Fruit fly (Drosophila melanogaster) whole organism: ENCODE measurements around the gene how.

Experiments used
- CG8478 ChIP-seq: fragments of >200 bp; optimal IDR thresholded peaks from 2 replicates; lab custom pipeline; 2018; ENCODE audit warnings: inconsistent platforms
- Dll ChIP-seq: fragments of >200 bp; optimal IDR thresholded peaks from 2 replicates; lab custom pipeline; 2017
- EcR ChIP-seq, 2 experiments: fragments of >200 bp; optimal IDR thresholded peaks; 2 replicates each; lab custom pipeline; 2017; ENCODE audit warnings: missing biosample characterization in 2 of 2, missing genetic modification characterization in 2 of 2, missing genetic modification reagents in 2 of 2
- psq ChIP-seq: fragments of >200 bp; optimal IDR thresholded peaks from 2 replicates; lab custom pipeline; 2017
- usp ChIP-seq: fragments of >200 bp; optimal IDR thresholded peaks from 2 replicates; lab custom pipeline; 2017; ENCODE audit warnings: missing biosample characterization, missing genetic modification characterization, mixed read lengths

dm6 chr3R:22026922-22027742 lies 14.9 kb upstream of the how start, which contains the start of the genes Cchl and ND-42:
- TF ChIP-seq CG8478 (lab: Kevin White, UChicago) (no peak), EcR (GFP tag; optimal IDR thresholded peaks at IDR 0.05; lab: Kevin White, UChicago) (no peak), psq (lab: Kevin White, UChicago) (no peak), Dll (lab: Kevin White, UChicago) (no peak), usp (GFP tag; lab: Kevin White, UChicago) (no peak)
